Worm (Caenorhabditis elegans) whole organism, late embryonic: ENCODE measurements around the gene fmi-1.

Source experiments
- C08G9.2 ChIP-seq: sonication (generic microtip); optimal IDR thresholded peaks from 2 replicates; lab custom pipeline; 2016; ENCODE audit warnings: mild to moderate bottlenecking, missing genetic modification characterization, moderate library complexity, missing compliant biosample characterization
- F13H6.1 ChIP-seq: sonication (generic microtip); optimal IDR thresholded peaks from 2 replicates; lab custom pipeline; 2016; ENCODE audit warnings: missing genetic modification characterization, missing compliant biosample characterization
- K02D7.2 ChIP-seq: sonication (generic microtip); optimal IDR thresholded peaks from 2 replicates; lab custom pipeline; 2017; ENCODE audit warnings: mild to moderate bottlenecking, missing genetic modification characterization, missing compliant biosample characterization
- Y22D7AL.16 ChIP-seq: sonication (generic microtip); optimal IDR thresholded peaks from 2 replicates; lab custom pipeline; 2016; ENCODE audit warnings: missing genetic modification characterization, missing compliant biosample characterization
- ahr-1 ChIP-seq: sonication (generic microtip); optimal IDR thresholded peaks from 2 replicates; lab custom pipeline; 2016; ENCODE audit warnings: missing genetic modification characterization, missing compliant biosample characterization
- ceh-18 ChIP-seq: sonication (generic microtip); optimal IDR thresholded peaks from 2 replicates; lab custom pipeline; 2016; ENCODE audit warnings: missing genetic modification characterization, missing compliant biosample characterization
- ceh-19 ChIP-seq: fragments of 200-800 bp; sonication (Bioruptor generic); optimal IDR thresholded peaks from 2 replicates; lab custom pipeline; 2018; ENCODE audit warnings: mild to moderate bottlenecking, missing genetic modification characterization, missing compliant biosample characterization
- ceh-22 ChIP-seq: sonication (generic microtip); optimal IDR thresholded peaks from 2 replicates; lab custom pipeline; 2017; ENCODE audit warnings: missing biosample characterization, missing genetic modification characterization
- ceh-31 ChIP-seq: sonication (generic microtip); optimal IDR thresholded peaks from 2 replicates; lab custom pipeline; 2016; ENCODE audit warnings: missing genetic modification characterization, missing compliant biosample characterization
- ceh-45 ChIP-seq: fragments of 200-800 bp; sonication (Bioruptor generic); IDR thresholded peaks from 2 replicates; pipeline ENCODE4 v1.3.6; 2022; ENCODE audit warnings: missing genetic modification reagents, missing genetic modification characterization, missing compliant biosample characterization
- ceh-48 ChIP-seq: sonication (generic microtip); optimal IDR thresholded peaks from 2 replicates; lab custom pipeline; 2016; ENCODE audit warnings: missing genetic modification characterization, inconsistent platforms, missing compliant biosample characterization
- che-1 ChIP-seq: sonication (generic microtip); optimal IDR thresholded peaks from 2 replicates; lab custom pipeline; 2016; ENCODE audit warnings: mild to moderate bottlenecking, missing genetic modification characterization, missing compliant biosample characterization
- dve-1 ChIP-seq: sonication (generic microtip); optimal IDR thresholded peaks from 2 replicates; lab custom pipeline; 2017; ENCODE audit warnings: antibody characterized with exemption, mild to moderate bottlenecking, missing genetic modification characterization, missing compliant biosample characterization
- elt-4 ChIP-seq: sonication (generic microtip); optimal IDR thresholded peaks from 2 replicates; lab custom pipeline; 2016; ENCODE audit warnings: missing genetic modification characterization, missing compliant biosample characterization
- ets-4 ChIP-seq: sonication (generic microtip); optimal IDR thresholded peaks from 2 replicates; lab custom pipeline; 2016; ENCODE audit warnings: missing genetic modification characterization, missing compliant biosample characterization
- eyg-1 ChIP-seq: sonication (generic microtip); optimal IDR thresholded peaks from 2 replicates; lab custom pipeline; 2016; ENCODE audit warnings: missing genotype, missing genetic modification characterization, missing compliant biosample characterization
- fkh-6 ChIP-seq: sonication (generic microtip); optimal IDR thresholded peaks from 2 replicates; lab custom pipeline; 2016; ENCODE audit warnings: missing genetic modification characterization, missing compliant biosample characterization
- hlh-30 ChIP-seq: sonication (generic microtip); optimal IDR thresholded peaks from 2 replicates; lab custom pipeline; 2017; ENCODE audit warnings: antibody characterized with exemption, missing genetic modification characterization, missing compliant biosample characterization; ENCODE audit not compliant: insufficient read depth
- hlh-8 ChIP-seq: sonication (generic microtip); optimal IDR thresholded peaks from 2 replicates; lab custom pipeline; 2016; ENCODE audit warnings: missing genotype, missing genetic modification characterization, missing compliant biosample characterization
- madf-2 ChIP-seq: sonication (generic microtip); optimal IDR thresholded peaks from 2 replicates; lab custom pipeline; 2017; ENCODE audit warnings: missing genetic modification characterization, missing compliant biosample characterization
- nfya-1 ChIP-seq: sonication (generic microtip); optimal IDR thresholded peaks from 2 replicates; lab custom pipeline; 2017; ENCODE audit warnings: missing genetic modification characterization, mild to moderate bottlenecking, missing compliant biosample characterization, antibody characterized with exemption, moderate library complexity
- nhr-11 ChIP-seq: fragments of 150-350 bp; optimal IDR thresholded peaks from 2 replicates; lab custom pipeline; 2014; ENCODE audit warnings: missing biosample characterization, missing genetic modification characterization
- pat-9 ChIP-seq: fragments of 200-800 bp; sonication (Bioruptor generic); optimal IDR thresholded peaks from 2 replicates; lab custom pipeline; 2018; ENCODE audit warnings: mild to moderate bottlenecking, missing genetic modification characterization, moderate library complexity, missing compliant biosample characterization
- pax-1 ChIP-seq: fragments of 150-350 bp; optimal IDR thresholded peaks from 2 replicates; lab custom pipeline; 2014; ENCODE audit warnings: missing biosample characterization, missing genetic modification characterization
- pha-4 ChIP-seq: fragments of 150-350 bp; optimal IDR thresholded peaks from 2 replicates; lab custom pipeline; 2018; ENCODE audit warnings: missing biosample characterization, missing genetic modification reagents, missing genetic modification characterization
- sox-4 ChIP-seq: sonication (generic microtip); optimal IDR thresholded peaks from 2 replicates; lab custom pipeline; 2017; ENCODE audit warnings: mild to moderate bottlenecking, missing genetic modification characterization, inconsistent platforms, missing compliant biosample characterization
- tbx-7 ChIP-seq: sonication (generic microtip); optimal IDR thresholded peaks from 2 replicates; lab custom pipeline; 2016; ENCODE audit warnings: missing genotype, missing genetic modification characterization, missing compliant biosample characterization
- ttx-3 ChIP-seq: sonication (generic microtip); optimal IDR thresholded peaks from 2 replicates; lab custom pipeline; 2016; ENCODE audit warnings: missing genetic modification reagents, missing genetic modification characterization, missing compliant biosample characterization
- unc-3 ChIP-seq, 2 experiments: fragments of 200-800 bp in 1 of 2; sonication (Bioruptor generic) in 1 of 2; sonication (generic microtip) in 1 of 2; conservative IDR thresholded peaks in 1 of 2; optimal IDR thresholded peaks in 1 of 2; 2 replicates each; pipeline versions ENCODE4 v1.3.6 to Lab custom; 2016 to 2022; ENCODE audit warnings: missing compliant biosample characterization in 2 of 2, missing genetic modification characterization in 2 of 2, missing genetic modification reagents in 1 of 2
- unc-42 ChIP-seq: sonication (generic microtip); optimal IDR thresholded peaks from 2 replicates; lab custom pipeline; 2016; ENCODE audit warnings: missing genotype, missing genetic modification characterization, missing compliant biosample characterization
- unc-55 ChIP-seq: sonication (generic microtip); optimal IDR thresholded peaks from 2 replicates; lab custom pipeline; 2017; ENCODE audit warnings: missing biosample characterization, missing genetic modification reagents, missing genetic modification characterization
- ztf-16 ChIP-seq: sonication (generic microtip); optimal IDR thresholded peaks from 2 replicates; lab custom pipeline; 2017; ENCODE audit warnings: missing genetic modification characterization, missing compliant biosample characterization

Gene fmi-1

ce11 chrV:13018761-13019160 is at the start of gene fmi-1:
Gene fmi-1, plus strand, starts transcription at chrV:13019061.
- TF ChIP-seq hlh-8 (no peak), C08G9.2 (tag; lab: Kevin White, UChicago) (no peak), pat-9 (tag; lab: Kevin White, UChicago) (no peak)

ce11 chrV:12970575-12971160 is 48.2 kb upstream of the fmi-1 start, which contains the start of gene pnn-1:
Gene pnn-1, plus strand, starts transcription at chrV:12971110.
- TF ChIP-seq ceh-45 (GFP tag; lab: Robert Waterston, UW) (no peak), unc-42 (tag; lab: Kevin White, UChicago) (peak; percentile 29), ceh-48 (tag; lab: Kevin White, UChicago) (peak; percentile 68), madf-2 (tag; lab: Kevin White, UChicago) (no peak)

DNA sequence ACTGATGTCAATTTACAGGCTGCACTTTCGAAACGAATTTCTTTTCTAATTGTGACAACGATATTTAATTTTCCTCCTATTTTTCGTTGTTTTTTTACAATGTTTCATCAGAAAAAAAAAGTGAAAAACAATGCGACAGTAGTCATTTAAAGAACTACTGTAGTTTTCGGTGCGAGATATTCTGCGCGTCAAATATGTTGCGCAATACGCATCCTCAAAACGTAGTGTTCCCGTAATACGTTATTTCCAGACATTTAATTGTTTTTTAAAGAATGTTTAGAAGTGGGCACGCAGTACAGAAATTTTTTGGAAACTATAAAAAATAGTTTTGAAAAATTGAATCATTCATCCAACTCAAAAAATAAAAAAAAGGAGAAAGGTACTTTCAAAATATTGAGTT is 44.8 kb upstream of the fmi-1 start:
- TF ChIP-seq F13H6.1 (tag; lab: Kevin White, UChicago) (no peak), K02D7.2 (tag; lab: Kevin White, UChicago) (no peak), ets-4 (tag; lab: Kevin White, UChicago) (no peak), nhr-11 (no peak), ceh-48 (tag; lab: Kevin White, UChicago) (no peak)

- TF ChIP-seq fkh-6 (no peak), ceh-18 (tag; lab: Kevin White, UChicago) (no peak), unc-3 (GFP tag; conservative IDR thresholded peaks at IDR 0.05; lab: Robert Waterston, UW) (no peak), unc-3 (tag; optimal IDR thresholded peaks at IDR 0.05; lab: Kevin White, UChicago) (no peak), madf-2 (tag; lab: Kevin White, UChicago) (no peak), dve-1 (tag; lab: Kevin White, UChicago) (no peak)
Observed at ce11 chrV:12987061-12987460, 31.8 kb upstream of the fmi-1 start, which contains the start of gene shw-3. Gene shw-3, minus strand, starts transcription at chrV:12987161.

DNA sequence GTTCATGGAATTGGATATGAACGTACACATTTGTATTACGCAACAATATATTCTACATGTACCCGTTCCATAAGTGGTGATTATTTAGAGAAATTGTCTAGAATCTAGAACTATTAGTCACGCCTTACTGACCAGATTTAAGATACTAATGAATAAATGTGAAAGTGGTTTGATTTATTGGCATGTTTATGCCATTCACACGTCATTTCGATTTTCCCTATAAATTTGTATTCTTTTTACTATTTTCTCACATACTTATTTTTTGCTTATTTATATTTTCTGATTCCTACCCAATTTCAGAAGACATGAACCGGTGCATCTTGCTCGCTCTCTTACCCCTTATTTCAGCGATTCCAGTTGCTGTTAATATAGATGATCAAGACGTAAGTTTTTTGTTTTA is 30.6 kb upstream of the fmi-1 start, which contains the start of gene F15B9.8:
Gene F15B9.8, plus strand, starts transcription at position 301 of the 400 bp plus-strand sequence.
- TF ChIP-seq tbx-7 (tag; lab: Kevin White, UChicago) (no peak), pat-9 (tag; lab: Kevin White, UChicago) (no peak), C08G9.2 (tag; lab: Kevin White, UChicago) (no peak), ceh-22 (tag; lab: Kevin White, UChicago) (no peak), nfya-1 (no peak), ahr-1 (tag; lab: Kevin White, UChicago) (no peak), pha-4 (tag; lab: Kevin White, UChicago) (no peak), hlh-30 (no peak), ttx-3 (no peak), ceh-19 (GFP tag; lab: Kevin White, UChicago) (no peak), eyg-1 (no peak), ceh-45 (GFP tag; lab: Robert Waterston, UW) (no peak), pax-1 (tag; lab: Kevin White, UChicago) (no peak), elt-4 (tag; lab: Kevin White, UChicago) (no peak), che-1 (no peak), ceh-31 (tag; lab: Kevin White, UChicago) (no peak), Y22D7AL.16 (tag; lab: Kevin White, UChicago) (no peak), sox-4 (tag; lab: Kevin White, UChicago) (no peak), ztf-16 (tag; lab: Kevin White, UChicago) (no peak), unc-55 (GFP tag; lab: Kevin White, UChicago) (no peak)
- TF ChIP-seq, all 69 proteins: peak for 0
